Worm (Caenorhabditis elegans): ENCODE measurements around the gene F17C11.4.

The F17C11.4 gene

DNA sequence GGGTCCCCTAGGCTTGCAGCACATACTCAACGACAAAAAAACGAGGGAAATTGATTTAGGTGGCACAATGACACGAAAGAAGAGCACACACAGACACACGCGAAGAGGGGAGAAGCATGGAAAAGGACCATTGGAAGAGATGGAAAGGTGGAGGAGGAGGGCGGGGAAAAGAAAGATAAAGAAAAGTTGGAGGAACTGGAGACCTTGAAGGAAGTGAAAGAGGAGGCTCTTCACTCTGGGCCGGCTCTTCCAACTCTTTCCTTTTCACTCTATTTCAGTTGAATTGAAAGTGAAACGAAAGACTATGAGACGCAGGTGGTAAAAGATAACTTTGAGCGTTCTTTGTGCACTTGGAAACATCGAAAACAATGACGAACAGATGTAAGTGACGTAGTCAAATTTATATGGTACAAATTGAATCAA is 9.8 kb downstream of the F17C11.4 start (continued):
- 0 out of 2 replicates have a peak, but pooled peaks have one; percentile 38 for TF ChIP-seq daf-19 (GFP tag; conservative IDR thresholded peaks at IDR 0.05)
- 0 out of 2 replicates have a peak, but pooled peaks have one; percentile 10 for TF ChIP-seq D1046.2 (GFP tag; IDR thresholded peaks at IDR 0.05)

DNA sequence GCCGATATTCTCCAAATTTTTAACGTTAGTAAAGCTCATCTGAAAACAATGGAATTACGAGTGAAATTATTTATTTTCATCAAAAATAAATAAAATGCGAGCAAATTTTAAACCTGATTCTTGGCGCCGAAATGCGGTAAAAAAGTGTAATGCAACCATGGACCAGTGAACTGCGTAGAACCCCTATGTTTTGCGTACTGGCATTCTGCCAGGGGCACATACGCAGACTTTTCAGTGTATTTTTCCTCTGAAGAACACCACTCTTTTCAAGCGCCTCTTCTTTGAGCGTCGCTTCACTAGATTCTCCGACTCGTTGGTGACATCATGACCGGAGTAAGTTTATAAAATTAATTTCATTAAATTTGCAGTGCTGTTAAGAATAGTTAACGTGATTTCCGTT is 13.8 kb downstream of the F17C11.4 start, which contains the start of the genes ctf-4 and eef-1G:
Gene ctf-4 (minus strand): TSS at position 39 of the 400 bp plus-strand sequence.
Gene eef-1G (plus strand): TSS at position 219 of the 400 bp plus-strand sequence.
- peak; percentile 51 for TF ChIP-seq F49E8.2 (tag; optimal IDR thresholded peaks at IDR 0.05; ENCODE audit: borderline replicate concordance)
- peak; percentile 62 to 84 for TF ChIP-seq hif-1 (tag; optimal IDR thresholded peaks at IDR 0.05)
- TF ChIP-seq ceh-28 (tag; optimal IDR thresholded peaks at IDR 0.05) = no peak
- peak; percentile 91 for TF ChIP-seq hlh-30 (tag; optimal IDR thresholded peaks at IDR 0.05; ENCODE audit: insufficient read depth)
- TF ChIP-seq dve-1 (tag; optimal IDR thresholded peaks at IDR 0.05; ENCODE audit: insufficient read depth) = peak; percentile 98
- TF ChIP-seq sdz-12 (GFP tag; optimal IDR thresholded peaks at IDR 0.05) = no peak
- TF ChIP-seq dmd-6 (GFP tag; IDR thresholded peaks at IDR 0.05) = peak; percentile 98
- TF ChIP-seq nhr-11 (tag; optimal IDR thresholded peaks at IDR 0.05) = peak; percentile 98
- no peak for TF ChIP-seq mxl-2 (GFP tag; conservative IDR thresholded peaks at IDR 0.05)
- peak; percentile 71; the same call in 1 of the 2 replicates for TF ChIP-seq snpc-1.2 (GFP tag; IDR thresholded peaks at IDR 0.05)
- TF ChIP-seq nhr-42 (GFP tag; IDR thresholded peaks at IDR 0.05) = peak; percentile 87; the same call in 1 of the 2 replicates
- TF ChIP-seq dmd-9 (GFP tag; IDR thresholded peaks at IDR 0.05) = peak; percentile 74
- TF ChIP-seq rbr-2 (tag; optimal IDR thresholded peaks at IDR 0.05) = peak; percentile 95
- no peak for TF ChIP-seq lin-39 (tag; optimal IDR thresholded peaks at IDR 0.05)
- TF ChIP-seq jun-1 (tag; optimal IDR thresholded peaks at IDR 0.05) = peak; percentile 84
- TF ChIP-seq lin-29 (GFP tag; IDR thresholded peaks at IDR 0.05) = peak; percentile 86
- TF ChIP-seq daf-12 (tag; optimal IDR thresholded peaks at IDR 0.05) = no peak
- peak; percentile 95 for TF ChIP-seq T26A8.4 (GFP tag; IDR thresholded peaks at IDR 0.05)
- TF ChIP-seq mes-2 (tag; optimal IDR thresholded peaks at IDR 0.05; ENCODE audit: poor library complexity, severe bottlenecking) = peak; percentile 93
- TF ChIP-seq php-3 (GFP tag; IDR thresholded peaks at IDR 0.05) = peak; percentile 82
- no peak for TF ChIP-seq daf-19 (GFP tag; conservative IDR thresholded peaks at IDR 0.05)
- TF ChIP-seq zfp-3 (GFP tag; conservative IDR thresholded peaks at IDR 0.05) = peak; percentile 83
- TF ChIP-seq skn-1 (tag; optimal IDR thresholded peaks at IDR 0.05) = no peak
- peak; percentile 31 for TF ChIP-seq set-16 (GFP tag; IDR thresholded peaks at IDR 0.05)
- no peak for TF ChIP-seq tag-97 (GFP tag; IDR thresholded peaks at IDR 0.05)
- peak; percentile 98 for TF ChIP-seq dpl-1 (GFP tag; optimal IDR thresholded peaks at IDR 0.05)
- peak; percentile 83 for TF ChIP-seq ama-1 (optimal IDR thresholded peaks at IDR 0.05)
- peak; percentile 18 for TF ChIP-seq nhr-76 (tag; optimal IDR thresholded peaks at IDR 0.05)
- TF ChIP-seq ceh-32 (tag; optimal IDR thresholded peaks at IDR 0.05; ENCODE audit: poor library complexity) = peak; percentile 56
- TF ChIP-seq ztf-7 (tag; optimal IDR thresholded peaks at IDR 0.05) = no peak
- TF ChIP-seq daf-16 (GFP tag; optimal IDR thresholded peaks at IDR 0.05) = peak; percentile 64 to 89
- TF ChIP-seq daf-16 (tag; optimal IDR thresholded peaks at IDR 0.05) = peak; percentile 86
- TF ChIP-seq hmg-1.1 (GFP tag; IDR thresholded peaks at IDR 0.05) = peak; percentile 94
- peak; percentile 99 for TF ChIP-seq aha-1 (tag)
- TF ChIP-seq ZK337.2 (GFP tag; IDR thresholded peaks at IDR 0.05) = no peak
- TF ChIP-seq egl-43 (GFP tag; IDR thresholded peaks at IDR 0.05) = peak; percentile 60; the same call in 1 of the 2 replicates
- TF ChIP-seq ces-1 (GFP tag; optimal IDR thresholded peaks at IDR 0.05) = no peak
- TF ChIP-seq lim-7 (GFP tag; IDR thresholded peaks at IDR 0.05) = no peak
- peak; percentile 64 for TF ChIP-seq vab-7 (GFP tag; IDR thresholded peaks at IDR 0.05)
- no peak for TF ChIP-seq attf-4 (tag; optimal IDR thresholded peaks at IDR 0.05)
- peak; percentile 94 for TF ChIP-seq lin-1 (GFP tag; IDR thresholded peaks at IDR 0.05)
- TF ChIP-seq mxl-3 (GFP tag; optimal IDR thresholded peaks at IDR 0.05) = peak; percentile 87
- peak; percentile 73; the same call in 1 of the 2 replicates for TF ChIP-seq Y75B8A.6 (GFP tag; IDR thresholded peaks at IDR 0.05)
- TF ChIP-seq ztf-11 (tag; optimal IDR thresholded peaks at IDR 0.05) = no peak
- TF ChIP-seq ctbp-1 (GFP tag; IDR thresholded peaks at IDR 0.05) = peak; percentile 92
- TF ChIP-seq unc-62 (GFP tag; optimal IDR thresholded peaks at IDR 0.05 in 1 of 2) = peak in 1 of 2 experiments; percentile 97
- TF ChIP-seq unc-62 (tag; optimal IDR thresholded peaks at IDR 0.05) = no peak
- no peak for TF ChIP-seq Y105C5A.15 (GFP tag; IDR thresholded peaks at IDR 0.05)

All from whole organism, L4 larva.